Worm (Caenorhabditis elegans) whole organism, young adult: ENCODE measurements around the gene sru-37.

Experiments used
- B0035.1 ChIP-seq: sonication (generic microtip); optimal IDR thresholded peaks from 2 replicates; lab custom pipeline; 2016; ENCODE audit warnings: missing genetic modification characterization, mild to moderate bottlenecking, missing compliant biosample characterization, missing genotype, missing genetic modification reagents
- F57A8.1 ChIP-seq: fragments of 200-800 bp; sonication (Bioruptor generic); optimal IDR thresholded peaks from 2 replicates; lab custom pipeline; 2018; ENCODE audit warnings: mild to moderate bottlenecking, missing genetic modification characterization, moderate library complexity, missing compliant biosample characterization
- T07F8.4 ChIP-seq: sonication (generic microtip); optimal IDR thresholded peaks from 2 replicates; lab custom pipeline; 2016; ENCODE audit warnings: mild to moderate bottlenecking, missing genetic modification characterization, moderate library complexity, missing compliant biosample characterization
- ama-1 ChIP-seq, 3 experiments: fragments of 150-350 bp in 1 of 3; sonication (generic microtip) in 2 of 3; optimal IDR thresholded peaks; 2 replicates each; lab custom pipeline; 2014 to 2018; ENCODE audit warnings: missing biosample characterization in 2 of 3, missing genetic modification characterization in 2 of 3, missing genetic modification reagents in 2 of 3
- mxl-1 ChIP-seq: sonication (generic microtip); optimal IDR thresholded peaks from 2 replicates; lab custom pipeline; 2016; ENCODE audit warnings: missing genetic modification characterization, missing compliant biosample characterization
- nfya-1 ChIP-seq: sonication (generic microtip); optimal IDR thresholded peaks from 2 replicates; lab custom pipeline; 2017; ENCODE audit warnings: antibody characterized with exemption, missing compliant biosample characterization, missing genetic modification characterization, borderline replicate concordance; ENCODE audit not compliant: insufficient read depth
- nhr-80 ChIP-seq: sonication (generic microtip); optimal IDR thresholded peaks from 2 replicates; lab custom pipeline; 2016; ENCODE audit warnings: missing genetic modification characterization, missing compliant biosample characterization
- pha-4 ChIP-seq: fragments of 150-350 bp; sonication (generic microtip); optimal IDR thresholded peaks from 2 replicates; lab custom pipeline; 2014; ENCODE audit warnings: missing biosample characterization, missing genetic modification reagents, missing genetic modification characterization
- rpc-1 ChIP-seq, 2 experiments: fragments of 150-350 bp in 1 of 2; sonication (generic microtip) in 1 of 2; optimal IDR thresholded peaks; 2 replicates each; lab custom pipeline; 2014 to 2018; ENCODE audit warnings: missing biosample characterization in 1 of 2, missing genetic modification characterization in 1 of 2, missing genetic modification reagents in 1 of 2, missing genotype in 1 of 2

DNA sequence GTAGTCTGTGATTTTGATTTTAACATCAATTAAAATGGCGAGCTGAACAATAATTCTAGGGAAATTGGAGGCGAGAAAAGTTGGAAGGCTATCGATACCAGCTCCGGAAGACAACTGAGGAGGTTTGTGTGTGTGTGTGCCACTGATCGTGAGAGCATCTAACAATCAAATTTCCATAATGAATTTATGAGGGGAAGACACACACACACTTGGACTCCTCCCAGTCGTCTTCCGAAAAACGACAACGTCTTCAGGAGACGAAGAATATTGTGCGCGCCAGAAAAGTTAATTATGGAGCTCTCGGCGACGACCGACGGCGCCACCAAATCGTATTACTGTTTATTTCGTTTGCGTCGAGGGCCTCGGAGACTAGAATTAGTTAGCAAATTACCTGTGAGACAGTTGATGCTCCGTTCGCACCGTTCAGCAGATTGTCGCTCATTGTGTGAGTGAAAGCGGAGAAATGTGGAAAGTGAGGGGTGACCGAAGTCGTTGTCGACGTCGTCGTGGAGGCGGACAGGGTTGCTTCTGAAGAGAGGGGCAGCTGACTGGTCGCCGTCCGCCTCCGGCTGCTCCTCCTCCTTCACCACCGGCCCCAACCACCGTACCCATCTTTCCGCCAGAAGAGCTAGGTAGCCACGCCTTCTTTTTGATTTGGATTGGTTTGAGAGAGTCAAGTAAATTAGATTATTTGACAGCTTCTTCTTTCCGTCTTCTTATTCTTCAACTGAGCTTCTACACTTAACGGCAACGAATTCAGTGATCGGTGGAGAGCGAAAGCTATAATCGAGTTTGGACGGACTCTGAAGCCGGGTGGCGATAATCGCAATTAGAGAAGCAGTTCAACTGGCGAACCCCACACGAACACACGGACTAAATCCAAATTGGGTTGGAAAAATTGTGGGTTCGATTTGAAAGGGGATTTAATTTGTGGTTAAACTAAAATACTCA lies 36.2 kb upstream of the sru-37 start, which contains the start of gene unc-42:
- TF ChIP-seq B0035.1 (tag; lab: Kevin White, UChicago) (no peak), T07F8.4 (tag; lab: Kevin White, UChicago) (no peak), rpc-1 (optimal IDR thresholded peaks at IDR 0.05; lab: Kevin White, UChicago) (no peak), rpc-1 (tag; optimal IDR thresholded peaks at IDR 0.05; lab: Kevin White, UChicago) (no peak), nhr-80 (no peak), ama-1 (optimal IDR thresholded peaks at IDR 0.05; lab: Kevin White, UChicago) (no peak), ama-1 (GFP tag; optimal IDR thresholded peaks at IDR 0.05; lab: Kevin White, UChicago) (no peak), pha-4 (tag; lab: Kevin White, UChicago) (no peak), nfya-1 (no peak), mxl-1 (no peak), F57A8.1 (GFP tag; lab: Kevin White, UChicago) (no peak)
